Fruit fly (Drosophila melanogaster): ENCODE measurements around the gene CG42371.

Gene CG42371

DNA sequence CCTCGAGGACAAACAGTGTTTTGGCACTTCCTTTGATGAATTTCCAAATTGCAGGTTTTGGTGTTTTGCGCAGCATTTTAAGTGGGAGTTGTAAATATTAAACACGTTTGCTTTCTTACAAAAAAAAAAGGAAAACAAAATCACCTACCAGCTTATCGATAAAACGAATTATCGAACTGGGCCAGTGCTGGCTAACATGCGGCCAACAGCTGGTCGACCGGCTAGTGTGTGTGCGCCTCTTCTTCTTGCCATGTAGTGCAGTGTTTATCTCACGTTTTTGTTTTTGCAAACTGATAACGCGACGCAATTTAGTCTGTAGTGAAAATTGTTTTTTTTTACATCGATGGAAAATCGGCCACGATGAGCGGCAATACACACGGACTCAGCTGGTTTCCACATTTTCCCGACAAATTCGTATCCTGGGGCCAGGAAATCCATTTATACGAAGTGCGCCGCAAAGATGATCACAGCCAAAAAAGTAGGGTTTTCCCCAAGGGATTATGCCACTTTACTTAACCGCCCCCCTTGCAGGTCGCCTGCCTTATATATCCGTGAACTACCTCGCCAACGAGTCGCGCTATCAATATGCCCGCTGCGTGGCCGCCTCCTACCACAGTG lies at the start of gene CG42371, which contains the start of the genes CG15386 and mio:
TSS of gene CG42371 (minus strand) at position 180 of the 618 bp plus-strand sequence.
TSS of gene CG15386 (minus strand) at position 180 of the 618 bp plus-strand sequence.
TSS of gene mio (plus strand) at position 224 of the 618 bp plus-strand sequence.
- no peak for TF ChIP-seq CG8478 (optimal IDR thresholded peaks at IDR 0.05)
- no peak for TF ChIP-seq pan (optimal IDR thresholded peaks at IDR 0.05)
- TF ChIP-seq psq (optimal IDR thresholded peaks at IDR 0.05), result no peak
- no peak for TF ChIP-seq usp (GFP tag; optimal IDR thresholded peaks at IDR 0.05)
- TF ChIP-seq Dll (optimal IDR thresholded peaks at IDR 0.05), result no peak
- TF ChIP-seq EcR (GFP tag; optimal IDR thresholded peaks at IDR 0.05), result no peak

DNA sequence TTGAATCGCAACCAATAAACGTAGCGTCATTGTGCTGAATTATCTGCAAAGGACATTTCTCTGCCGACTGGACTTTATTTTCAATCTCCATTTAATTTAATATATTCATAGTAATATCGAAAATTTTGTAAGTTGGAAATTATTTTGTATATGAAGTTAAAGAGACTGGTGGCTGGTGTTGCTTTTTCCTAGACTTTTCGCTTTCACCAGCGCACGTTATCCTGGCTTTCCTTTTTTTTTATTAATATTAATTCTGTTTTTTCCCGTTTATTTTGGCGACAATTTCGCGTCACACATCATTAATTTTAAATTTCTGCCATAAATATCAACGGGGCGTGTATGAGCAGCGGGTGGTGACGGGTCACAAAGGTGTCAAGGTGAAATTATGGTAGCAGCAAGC lies 48.2 kb upstream of the CG42371 start, which contains the start of gene CG34049:
TSS of gene CG34049 (minus strand) at position 101 of the 400 bp plus-strand sequence.
- no peak for TF ChIP-seq pan (optimal IDR thresholded peaks at IDR 0.05)
- no peak for TF ChIP-seq CG8478 (optimal IDR thresholded peaks at IDR 0.05)
- no peak for TF ChIP-seq Dll (optimal IDR thresholded peaks at IDR 0.05)
- TF ChIP-seq EcR (GFP tag; optimal IDR thresholded peaks at IDR 0.05), result no peak
- no peak for TF ChIP-seq psq (optimal IDR thresholded peaks at IDR 0.05)
- TF ChIP-seq usp (GFP tag; optimal IDR thresholded peaks at IDR 0.05), result no peak

DNA sequence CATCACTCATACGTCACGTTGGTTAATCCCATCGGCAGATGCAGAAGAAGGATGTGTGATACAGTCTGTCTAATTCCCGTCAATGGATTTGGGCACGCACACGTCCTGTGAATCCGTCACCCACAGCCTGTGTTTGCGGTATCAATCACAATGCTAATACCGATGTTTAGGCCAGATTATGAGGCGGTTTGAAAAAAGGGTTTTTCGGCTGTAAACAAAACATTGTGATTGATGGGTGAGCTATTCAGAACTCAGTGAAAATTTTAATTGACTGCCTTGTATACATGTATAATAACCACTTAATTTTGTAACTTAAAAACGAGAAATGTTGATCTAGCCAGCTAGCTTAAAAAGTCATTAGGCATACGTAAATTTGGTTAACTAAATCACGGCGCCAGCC lies 46.1 kb upstream of the CG42371 start, which contains the start of gene CG4270:
TSS of gene CG4270 (plus strand) at position 301 of the 400 bp plus-strand sequence.
- no peak for TF ChIP-seq psq (optimal IDR thresholded peaks at IDR 0.05)
- TF ChIP-seq CG8478 (optimal IDR thresholded peaks at IDR 0.05), result no peak
- TF ChIP-seq Dll (optimal IDR thresholded peaks at IDR 0.05), result no peak
- TF ChIP-seq EcR (GFP tag; optimal IDR thresholded peaks at IDR 0.05), result no peak
- no peak for TF ChIP-seq usp (GFP tag; optimal IDR thresholded peaks at IDR 0.05)
- no peak for TF ChIP-seq pan (optimal IDR thresholded peaks at IDR 0.05)

DNA sequence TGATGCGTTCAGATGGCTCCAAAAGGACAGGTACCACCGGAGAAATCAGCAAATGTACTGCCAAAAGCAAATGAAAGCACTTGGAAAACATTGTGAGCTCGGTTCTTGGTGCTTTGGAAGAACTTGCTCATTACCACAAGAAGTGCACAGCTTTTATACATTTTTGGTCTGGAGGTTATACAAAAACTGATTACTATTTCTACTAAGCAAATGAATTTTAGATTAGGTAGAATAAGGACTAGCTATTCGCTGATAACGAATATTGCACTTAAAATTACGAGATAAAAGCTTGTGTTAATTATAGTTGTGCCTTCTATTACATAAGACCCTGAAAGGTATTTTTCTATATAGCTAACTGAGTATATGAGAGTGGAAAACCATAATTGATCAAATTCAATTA lies 37.9 kb upstream of the CG42371 start, which contains the start of gene Send1:
TSS of gene Send1 (minus strand) at position 101 of the 400 bp plus-strand sequence.
- TF ChIP-seq CG8478 (optimal IDR thresholded peaks at IDR 0.05) (no peak), EcR (GFP tag; optimal IDR thresholded peaks at IDR 0.05) (no peak), pan (optimal IDR thresholded peaks at IDR 0.05) (no peak), psq (optimal IDR thresholded peaks at IDR 0.05) (no peak), usp (GFP tag; optimal IDR thresholded peaks at IDR 0.05) (no peak), Dll (optimal IDR thresholded peaks at IDR 0.05) (no peak)

DNA sequence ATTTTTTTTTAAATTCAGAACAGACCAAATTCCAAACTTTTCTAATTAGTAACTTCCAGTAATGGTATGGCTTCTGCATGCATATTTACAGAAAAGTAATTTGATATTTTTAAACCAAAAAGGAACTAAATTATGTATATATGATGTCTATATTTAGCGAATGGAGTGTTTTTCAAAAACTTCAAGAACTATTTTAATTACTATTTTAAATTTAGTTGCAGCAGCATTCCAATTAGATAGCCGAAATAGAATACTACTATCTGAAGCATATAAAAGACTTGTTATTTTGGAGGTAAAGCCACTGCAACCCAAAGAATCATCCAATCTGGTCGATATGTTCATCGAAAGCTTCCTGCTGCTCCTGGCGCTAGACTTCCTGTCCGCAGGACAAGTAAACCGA lies 35.7 kb upstream of the CG42371 start, which contains the start of gene CG17234:
TSS of gene CG17234 (plus strand) at position 301 of the 400 bp plus-strand sequence.
- TF ChIP-seq pan (optimal IDR thresholded peaks at IDR 0.05) (no peak), usp (GFP tag; optimal IDR thresholded peaks at IDR 0.05) (no peak), Dll (optimal IDR thresholded peaks at IDR 0.05) (no peak), CG8478 (optimal IDR thresholded peaks at IDR 0.05) (no peak), EcR (GFP tag; optimal IDR thresholded peaks at IDR 0.05) (no peak), psq (optimal IDR thresholded peaks at IDR 0.05) (no peak)

DNA sequence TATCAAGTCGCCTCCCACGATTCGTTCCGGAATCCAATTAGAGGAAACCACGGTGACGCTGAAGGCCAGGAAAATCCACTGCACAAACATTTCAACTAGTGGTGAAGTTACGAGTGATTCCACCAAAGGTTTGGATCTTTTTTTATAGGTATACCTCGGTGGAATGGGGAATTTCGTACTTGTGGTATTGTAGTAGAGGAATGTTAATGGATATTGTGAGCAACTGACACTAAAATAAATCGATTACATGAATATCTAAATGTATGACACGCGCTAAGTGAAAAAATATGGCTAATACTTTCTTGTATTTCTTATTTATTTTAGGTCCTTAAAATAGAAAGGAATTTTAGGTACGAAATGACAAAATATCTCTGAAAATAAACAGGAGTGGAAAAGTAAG lies 35.2 kb upstream of the CG42371 start, which contains the start of gene CG17239:
TSS of gene CG17239 (minus strand) at position 101 of the 400 bp plus-strand sequence.
- TF ChIP-seq Dll (optimal IDR thresholded peaks at IDR 0.05), result no peak
- no peak for TF ChIP-seq pan (optimal IDR thresholded peaks at IDR 0.05)
- no peak for TF ChIP-seq CG8478 (optimal IDR thresholded peaks at IDR 0.05)
- no peak for TF ChIP-seq EcR (GFP tag; optimal IDR thresholded peaks at IDR 0.05)
- no peak for TF ChIP-seq usp (GFP tag; optimal IDR thresholded peaks at IDR 0.05)
- no peak for TF ChIP-seq psq (optimal IDR thresholded peaks at IDR 0.05)

DNA sequence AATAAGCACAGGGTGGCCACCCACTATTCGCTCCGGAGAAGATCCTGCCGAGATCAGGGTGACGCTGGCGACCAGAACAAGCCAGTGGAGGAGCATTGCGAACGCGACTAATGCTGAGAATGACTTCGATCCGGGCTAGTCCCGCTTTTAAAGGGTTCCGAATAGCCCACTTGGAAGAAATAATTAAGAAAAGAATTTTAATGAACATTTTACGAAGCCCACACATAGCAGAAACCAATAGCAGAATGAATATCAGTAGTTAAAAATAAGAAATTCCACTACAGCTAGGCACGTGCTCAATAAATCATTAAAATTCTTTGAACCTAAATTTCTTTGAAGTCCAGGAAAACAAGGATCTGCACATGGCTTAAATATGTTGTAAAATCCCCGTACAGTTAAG lies 34.1 kb upstream of the CG42371 start, which contains the start of gene Ser12:
TSS of gene Ser12 (minus strand) at position 101 of the 400 bp plus-strand sequence.
- no peak for TF ChIP-seq EcR (GFP tag; optimal IDR thresholded peaks at IDR 0.05)
- TF ChIP-seq Dll (optimal IDR thresholded peaks at IDR 0.05), result no peak
- no peak for TF ChIP-seq psq (optimal IDR thresholded peaks at IDR 0.05)
- no peak for TF ChIP-seq usp (GFP tag; optimal IDR thresholded peaks at IDR 0.05)
- TF ChIP-seq CG8478 (optimal IDR thresholded peaks at IDR 0.05), result no peak
- no peak for TF ChIP-seq pan (optimal IDR thresholded peaks at IDR 0.05)

DNA sequence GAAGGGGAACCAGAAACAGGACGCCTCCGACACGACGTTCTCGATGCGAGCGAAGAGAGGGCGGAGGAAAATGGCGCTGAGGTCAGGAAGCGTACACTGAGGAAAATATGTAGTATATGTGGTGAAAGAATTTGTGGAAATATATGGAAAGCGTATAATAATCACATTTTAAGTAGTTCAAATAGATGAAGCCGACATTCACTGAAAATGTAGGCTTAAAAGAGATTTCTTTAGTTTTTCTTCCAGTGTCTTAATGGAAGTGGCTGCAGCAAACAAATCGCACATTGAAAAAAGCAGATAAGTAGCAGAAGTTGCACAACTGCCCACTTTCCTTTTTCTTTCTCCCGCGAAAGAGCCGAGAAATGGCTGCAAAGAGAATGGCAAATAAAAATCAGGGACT lies 32.5 kb upstream of the CG42371 start:
- no peak for TF ChIP-seq usp (GFP tag; optimal IDR thresholded peaks at IDR 0.05)
- no peak for TF ChIP-seq EcR (GFP tag; optimal IDR thresholded peaks at IDR 0.05)
- TF ChIP-seq pan (optimal IDR thresholded peaks at IDR 0.05), result no peak
- no peak for TF ChIP-seq psq (optimal IDR thresholded peaks at IDR 0.05)
- TF ChIP-seq CG8478 (optimal IDR thresholded peaks at IDR 0.05), result no peak
- no peak for TF ChIP-seq Dll (optimal IDR thresholded peaks at IDR 0.05)

DNA sequence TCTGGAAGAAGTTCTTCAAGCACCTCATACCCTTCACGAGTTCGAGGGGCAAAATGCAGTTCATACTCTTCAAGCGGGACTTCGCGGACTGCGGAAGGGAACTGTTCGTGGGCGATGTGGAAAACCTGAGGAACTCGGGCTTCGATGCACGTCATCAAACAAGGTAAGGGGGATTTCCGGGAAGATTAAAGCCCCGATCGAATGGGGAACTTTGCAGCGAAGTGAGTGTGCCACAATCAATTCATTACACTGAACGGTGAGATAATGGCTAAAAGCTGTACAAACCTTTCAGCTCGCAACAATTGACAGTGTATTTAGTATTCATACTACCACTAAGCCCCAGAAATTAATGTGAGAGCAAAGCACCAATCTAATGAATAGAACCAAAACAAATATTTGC lies 25.7 kb upstream of the CG42371 start:
- TF ChIP-seq pan (optimal IDR thresholded peaks at IDR 0.05) (no peak), psq (optimal IDR thresholded peaks at IDR 0.05) (no peak), usp (GFP tag; optimal IDR thresholded peaks at IDR 0.05) (no peak), Dll (optimal IDR thresholded peaks at IDR 0.05) (no peak), EcR (GFP tag; optimal IDR thresholded peaks at IDR 0.05) (no peak), CG8478 (optimal IDR thresholded peaks at IDR 0.05) (no peak)

DNA sequence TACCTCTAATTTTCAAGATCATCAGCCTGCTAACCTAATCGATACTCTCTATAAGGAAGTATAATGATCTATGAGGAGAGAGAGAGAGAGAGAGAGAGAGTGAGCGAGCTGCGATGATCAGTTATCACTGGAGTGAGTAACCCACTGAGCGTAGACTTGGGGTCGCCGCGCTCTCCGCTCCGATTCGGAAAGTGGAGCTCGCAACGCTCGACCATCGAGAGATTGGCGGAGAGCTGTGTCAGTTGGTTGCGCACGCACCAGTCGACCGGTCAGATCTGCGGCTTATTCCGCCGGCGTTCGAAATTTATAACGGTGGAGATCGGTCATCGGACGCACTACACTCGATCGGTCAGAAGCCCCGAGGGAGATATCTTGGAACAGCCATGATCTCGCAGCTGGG lies 25.1 kb upstream of the CG42371 start, which contains the start of gene CG4267:
TSS of gene CG4267 (plus strand) at position 240 of the 400 bp plus-strand sequence.
- peak in 1 of 2 experiments; percentile 42 for TF ChIP-seq EcR (GFP tag; optimal IDR thresholded peaks at IDR 0.05)
- TF ChIP-seq Dll (optimal IDR thresholded peaks at IDR 0.05), result peak; percentile 96
- TF ChIP-seq psq (optimal IDR thresholded peaks at IDR 0.05), result no peak

DNA sequence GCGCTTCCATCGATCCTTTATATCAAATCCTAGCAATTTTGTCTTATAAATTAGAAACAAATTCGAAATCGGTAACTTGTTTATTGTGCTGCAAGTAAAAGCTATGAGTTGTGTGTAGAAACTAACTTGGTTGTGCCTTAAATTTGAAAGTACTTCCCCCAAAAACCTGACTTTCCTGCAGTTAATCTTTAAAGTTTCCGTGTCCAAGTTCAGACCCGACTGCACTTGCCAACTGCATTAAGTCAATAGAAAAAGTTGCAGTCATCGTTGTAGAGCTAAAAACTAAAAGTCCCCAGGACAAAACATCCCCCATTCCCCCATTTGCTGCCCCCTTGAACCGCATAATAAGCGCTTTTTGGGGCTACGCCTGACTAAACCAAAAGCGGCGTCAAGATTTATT lies 23.4 kb upstream of the CG42371 start, which contains the start of gene Tengl1:
TSS of gene Tengl1 (minus strand) at position 101 of the 400 bp plus-strand sequence.
- TF ChIP-seq EcR (GFP tag; optimal IDR thresholded peaks at IDR 0.05) (no peak), usp (GFP tag; optimal IDR thresholded peaks at IDR 0.05) (no peak), CG8478 (optimal IDR thresholded peaks at IDR 0.05) (no peak), Dll (optimal IDR thresholded peaks at IDR 0.05) (no peak), psq (optimal IDR thresholded peaks at IDR 0.05) (no peak), pan (optimal IDR thresholded peaks at IDR 0.05) (no peak)

DNA sequence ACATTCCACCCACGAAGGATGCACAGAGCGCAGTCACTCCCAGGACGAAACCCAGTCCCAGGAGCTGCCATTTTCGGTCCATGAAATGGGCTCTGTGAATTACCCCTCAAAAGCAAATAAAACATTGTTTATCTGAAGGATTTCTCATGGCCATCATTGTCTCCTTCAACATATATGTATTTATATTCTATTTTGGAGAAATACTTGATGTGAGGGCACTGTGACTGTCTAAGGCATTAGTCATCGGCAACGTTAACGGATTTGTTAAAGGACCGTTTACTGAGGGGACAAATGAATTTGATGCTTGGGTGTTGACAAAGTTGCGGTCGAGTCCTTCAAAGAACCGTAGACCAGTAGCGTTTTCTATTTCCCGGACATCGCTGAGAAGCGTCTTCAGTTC lies 22.2 kb upstream of the CG42371 start, which contains the start of gene Tengl2:
TSS of gene Tengl2 (minus strand) at position 101 of the 400 bp plus-strand sequence.
- TF ChIP-seq Dll (optimal IDR thresholded peaks at IDR 0.05), result no peak
- no peak for TF ChIP-seq pan (optimal IDR thresholded peaks at IDR 0.05)
- TF ChIP-seq usp (GFP tag; optimal IDR thresholded peaks at IDR 0.05), result no peak
- TF ChIP-seq EcR (GFP tag; optimal IDR thresholded peaks at IDR 0.05), result no peak
- no peak for TF ChIP-seq CG8478 (optimal IDR thresholded peaks at IDR 0.05)
- TF ChIP-seq psq (optimal IDR thresholded peaks at IDR 0.05), result no peak

Data from whole organism.